Worm (Caenorhabditis elegans): ENCODE measurements around the gene Y67D8B.5.

Y67D8B.5 gene

DNA sequence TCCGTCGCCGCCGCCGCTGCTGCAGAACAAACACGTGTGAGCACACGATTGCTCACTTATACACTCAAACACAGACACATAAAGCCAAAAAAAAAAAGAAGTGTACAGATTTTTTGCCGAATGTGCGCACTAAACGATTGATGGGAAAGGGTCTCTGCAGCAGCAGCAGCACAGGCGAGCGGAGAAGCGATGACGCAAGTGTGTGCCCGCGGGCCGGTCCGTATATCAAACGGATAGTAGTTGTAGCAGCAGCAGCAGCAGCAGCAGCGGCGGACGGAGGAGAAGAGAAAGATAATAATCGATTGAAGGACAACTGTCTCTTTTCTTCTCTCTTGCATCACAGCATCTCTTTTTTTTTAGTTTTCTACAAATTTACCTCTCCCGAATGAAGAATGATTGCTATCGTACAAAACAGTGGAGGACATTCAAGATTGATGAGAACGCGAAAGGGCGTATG lies 31.3 kb downstream of the Y67D8B.5 start (continued):
- TF ChIP-seq crh-2 (tag; optimal IDR thresholded peaks at IDR 0.05) (peak; percentile 62), Y55F3AM.14 (GFP tag; optimal IDR thresholded peaks at IDR 0.05) (no peak)

- TF ChIP-seq nhr-21 (tag; optimal IDR thresholded peaks at IDR 0.05) (peak; percentile 43), mdl-1 (tag; optimal IDR thresholded peaks at IDR 0.05) (no peak), sem-4 (tag; optimal IDR thresholded peaks at IDR 0.05) (peak; percentile 46), lin-11 (tag; optimal IDR thresholded peaks at IDR 0.05) (no peak), nhr-11 (tag; optimal IDR thresholded peaks at IDR 0.05) (no peak), ceh-82 (tag; optimal IDR thresholded peaks at IDR 0.05) (no peak), fos-1 (tag; optimal IDR thresholded peaks at IDR 0.05) (peak; percentile 81), Y55F3AM.14 (GFP tag; optimal IDR thresholded peaks at IDR 0.05) (no peak), alr-1 (tag; optimal IDR thresholded peaks at IDR 0.05) (no peak), lin-39 (tag; optimal IDR thresholded peaks at IDR 0.05) (no peak), dmd-4 (tag; optimal IDR thresholded peaks at IDR 0.05) (no peak), skn-1 (tag; optimal IDR thresholded peaks at IDR 0.05) (no peak), nhr-12 (tag; optimal IDR thresholded peaks at IDR 0.05) (no peak), sma-9 (GFP tag; optimal IDR thresholded peaks at IDR 0.05) (peak; percentile 30), sma-9 (tag; optimal IDR thresholded peaks at IDR 0.05) (no peak), unc-62 (GFP tag; optimal IDR thresholded peaks at IDR 0.05) (no peak), ZK546.5 (tag; optimal IDR thresholded peaks at IDR 0.05) (no peak), nhr-77 (tag; optimal IDR thresholded peaks at IDR 0.05) (no peak), nhr-25 (tag; optimal IDR thresholded peaks at IDR 0.05) (peak; percentile 6), ztf-1 (GFP tag; conservative IDR thresholded peaks at IDR 0.05) (no peak), mab-5 (tag; optimal IDR thresholded peaks at IDR 0.05) (no peak), F13H6.1 (tag; optimal IDR thresholded peaks at IDR 0.05) (no peak), crh-2 (tag; optimal IDR thresholded peaks at IDR 0.05) (no peak), elt-3 (tag; optimal IDR thresholded peaks at IDR 0.05) (no peak), gmeb-1 (tag; optimal IDR thresholded peaks at IDR 0.05) (peak; percentile 17), aly-2 (tag; optimal IDR thresholded peaks at IDR 0.05) (no peak), lin-13 (GFP tag; optimal IDR thresholded peaks at IDR 0.05) (no peak), sma-3 (GFP tag; optimal IDR thresholded peaks at IDR 0.05) (peak; percentile 42), unc-55 (GFP tag; optimal IDR thresholded peaks at IDR 0.05) (no peak), zag-1 (tag; optimal IDR thresholded peaks at IDR 0.05) (no peak), unc-39 (tag; optimal IDR thresholded peaks at IDR 0.05) (no peak), ama-1 (optimal IDR thresholded peaks at IDR 0.05) (no peak), ztf-4 (tag; optimal IDR thresholded peaks at IDR 0.05) (no peak), blmp-1 (tag; optimal IDR thresholded peaks at IDR 0.05; ENCODE audit: insufficient read depth) (peak; percentile 88), nhr-23 (tag; optimal IDR thresholded peaks at IDR 0.05) (no peak), snpc-4 (tag; optimal IDR thresholded peaks at IDR 0.05) (no peak), nhr-237 (tag; optimal IDR thresholded peaks at IDR 0.05) (no peak), elt-1 (tag; optimal IDR thresholded peaks at IDR 0.05) (no peak), lsy-2 (tag; optimal IDR thresholded peaks at IDR 0.05) (peak in 1 of 2 experiments; percentile 13), nhr-6 (tag; optimal IDR thresholded peaks at IDR 0.05) (no peak), C34F6.9 (tag; optimal IDR thresholded peaks at IDR 0.05) (no peak), egl-27 (tag; optimal IDR thresholded peaks at IDR 0.05) (no peak), nhr-10 (tag; optimal IDR thresholded peaks at IDR 0.05) (no peak), peb-1 (tag; optimal IDR thresholded peaks at IDR 0.05) (no peak), ceh-16 (tag; optimal IDR thresholded peaks at IDR 0.05) (no peak), nhr-129 (tag; optimal IDR thresholded peaks at IDR 0.05) (peak; percentile 3), ztf-11 (tag; optimal IDR thresholded peaks at IDR 0.05) (no peak), R02D3.7 (tag; optimal IDR thresholded peaks at IDR 0.05) (no peak), mbf-1 (tag; optimal IDR thresholded peaks at IDR 0.05) (no peak)
These were observed 32.1 kb downstream of the Y67D8B.5 start for ce11 chrIV:3234269-3234668.

All from whole organism, L2 larva.